Fruit fly (Drosophila melanogaster) whole organism: ENCODE measurements around the gene GluRIIA.

Source experiments
- CG8478 ChIP-seq: fragments of >200 bp; optimal IDR thresholded peaks from 2 replicates; lab custom pipeline; 2018; ENCODE audit warnings: inconsistent platforms
- Dll ChIP-seq: fragments of >200 bp; optimal IDR thresholded peaks from 2 replicates; lab custom pipeline; 2017
- pan ChIP-seq: fragments of >200 bp; optimal IDR thresholded peaks from 2 replicates; lab custom pipeline; 2017
- psq ChIP-seq: fragments of >200 bp; optimal IDR thresholded peaks from 2 replicates; lab custom pipeline; 2017
- usp ChIP-seq: fragments of >200 bp; optimal IDR thresholded peaks from 2 replicates; lab custom pipeline; 2017; ENCODE audit warnings: missing biosample characterization, missing genetic modification characterization, mixed read lengths

DNA sequence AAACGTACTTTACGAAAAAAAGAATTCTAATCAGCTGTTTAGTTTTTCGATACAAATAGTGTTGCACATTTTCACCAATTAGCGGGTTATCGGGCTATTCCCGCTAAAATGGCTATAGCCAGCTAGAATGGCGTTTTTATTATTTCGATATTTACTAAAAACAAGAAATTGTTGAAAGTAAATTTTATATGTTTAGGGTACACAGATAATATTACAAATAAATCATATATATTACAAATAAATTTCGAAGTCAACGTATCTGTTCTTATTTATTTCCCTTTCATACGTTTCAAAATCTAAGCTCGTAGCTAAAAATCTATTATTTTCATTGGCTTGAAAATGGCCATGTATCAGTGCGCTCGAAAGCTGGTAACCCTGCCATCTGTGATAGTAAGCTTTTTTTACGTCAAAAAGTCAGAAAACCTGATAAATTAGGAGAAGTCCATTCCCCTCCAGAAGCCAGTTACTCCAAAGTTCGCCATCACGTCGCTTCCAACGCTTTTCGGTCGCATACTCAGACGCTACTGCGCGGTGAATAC lies 35.0 kb upstream of the GluRIIA start, which contains the start of the genes CG7382 and cl:
- no peak for TF ChIP-seq usp (GFP tag; lab: Kevin White, UChicago)
- no peak for TF ChIP-seq psq (lab: Kevin White, UChicago)
- no peak for TF ChIP-seq Dll (lab: Kevin White, UChicago)
- no peak for TF ChIP-seq CG8478 (lab: Kevin White, UChicago)
- no peak for TF ChIP-seq pan (lab: Kevin White, UChicago)
